Worm (Caenorhabditis elegans): ENCODE results near the gene str-163.

str-163 gene

ce11 chrIV:4977176-4977693 lies 23.2 kb downstream of the str-163 start, which contains the start of gene E03H12.5:
E03H12.5 (plus strand) TSS chrIV:4977226.
- TF ChIP-seq egrh-3 (GFP tag; IDR thresholded peaks at IDR 0.05) (peak; percentile 85; the same call in 1 of the 2 replicates), repo-1 (tag; optimal IDR thresholded peaks at IDR 0.05) (no peak), athp-1 (tag; optimal IDR thresholded peaks at IDR 0.05) (no peak), ceh-100 (GFP tag; IDR thresholded peaks at IDR 0.05) (no peak)

DNA sequence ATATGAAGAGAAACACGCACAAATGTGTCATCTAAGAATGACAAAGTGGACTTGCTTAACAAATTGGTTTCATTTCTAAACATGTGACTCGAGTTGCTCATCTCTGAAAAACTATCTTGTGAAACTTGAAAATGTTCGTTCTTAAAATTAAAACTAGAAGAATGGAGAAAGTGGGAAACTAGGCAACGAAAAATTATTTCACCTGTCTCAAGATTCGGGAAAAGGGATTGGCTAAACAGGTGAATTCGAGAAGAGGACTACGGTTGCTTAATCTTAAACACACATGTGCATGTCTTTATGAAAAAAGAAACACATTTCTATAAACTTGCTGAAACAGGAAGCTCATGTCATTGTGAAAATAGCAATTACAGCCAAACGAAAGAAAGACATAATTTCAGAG lies 27.0 kb downstream of the str-163 start, which contains the start of gene srz-24:
TSS of gene srz-24 (minus strand) at position 101 of the 400 bp plus-strand sequence.
- TF ChIP-seq athp-1 (tag; optimal IDR thresholded peaks at IDR 0.05) (no peak), Y67H2A.10 (GFP tag; conservative IDR thresholded peaks at IDR 0.05) (no peak), rpc-1 (optimal IDR thresholded peaks at IDR 0.05) (no peak), rpc-1 (tag; optimal IDR thresholded peaks at IDR 0.05) (no peak), ekl-4 (GFP tag; IDR thresholded peaks at IDR 0.05) (no peak), ztf-22 (GFP tag; optimal IDR thresholded peaks at IDR 0.05) (no peak), tlf-1 (GFP tag; optimal IDR thresholded peaks at IDR 0.05) (no peak), lsy-27 (tag; optimal IDR thresholded peaks at IDR 0.05; ENCODE audit: borderline replicate concordance, insufficient read depth) (no peak), K11D2.4 (GFP tag; IDR thresholded peaks at IDR 0.05) (no peak), F49E8.2 (tag; optimal IDR thresholded peaks at IDR 0.05; ENCODE audit: insufficient read depth) (no peak), let-607 (tag; optimal IDR thresholded peaks at IDR 0.05) (no peak), hlh-26 (GFP tag; conservative IDR thresholded peaks at IDR 0.05) (no peak)

DNA sequence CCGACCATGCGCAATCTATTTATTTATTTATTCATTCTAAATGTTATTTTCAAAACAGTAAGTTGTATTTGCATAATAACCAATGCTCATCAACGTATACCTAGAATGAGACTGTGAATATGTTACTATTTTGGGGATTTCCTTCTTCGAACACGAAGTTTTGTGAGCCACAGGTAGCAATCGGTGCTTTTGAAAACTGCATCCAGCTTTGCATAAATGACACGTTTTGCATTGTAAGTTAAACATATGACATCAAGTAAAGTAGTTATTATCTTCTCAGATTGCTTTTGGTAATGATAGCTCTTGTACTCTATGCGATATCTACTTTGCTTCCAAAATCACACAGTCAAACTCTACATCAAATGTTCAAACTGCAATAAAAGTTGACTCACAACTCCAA lies 28.5 kb downstream of the str-163 start, which contains the start of gene E03H12.4:
TSS of gene E03H12.4 (plus strand) at position 120 of the 400 bp plus-strand sequence.
- TF ChIP-seq B0019.2 (GFP tag; conservative IDR thresholded peaks at IDR 0.05) (no peak), C17E4.6 (GFP tag; IDR thresholded peaks at IDR 0.05) (no peak), akir-1 (GFP tag; optimal IDR thresholded peaks at IDR 0.05) (no peak), let-607 (tag; optimal IDR thresholded peaks at IDR 0.05) (no peak), tlf-1 (GFP tag; optimal IDR thresholded peaks at IDR 0.05) (no peak), C06A6.2 (GFP tag; conservative IDR thresholded peaks at IDR 0.05) (no peak), F55B11.4 (tag; optimal IDR thresholded peaks at IDR 0.05; ENCODE audit: borderline replicate concordance, insufficient read depth) (no peak), repo-1 (tag; optimal IDR thresholded peaks at IDR 0.05) (no peak), ceh-27 (GFP tag; optimal IDR thresholded peaks at IDR 0.05) (no peak), ama-1 (optimal IDR thresholded peaks at IDR 0.05) (no peak), ama-1 (GFP tag; optimal IDR thresholded peaks at IDR 0.05) (no peak), snpc-4 (GFP tag; optimal IDR thresholded peaks at IDR 0.05) (no peak), snpc-4 (tag; optimal IDR thresholded peaks at IDR 0.05) (no peak), lin-54 (GFP tag; optimal IDR thresholded peaks at IDR 0.05) (no peak), madf-3 (GFP tag; IDR thresholded peaks at IDR 0.05) (no peak), ekl-4 (GFP tag; IDR thresholded peaks at IDR 0.05) (no peak), snpc-1.1 (tag; optimal IDR thresholded peaks at IDR 0.05; ENCODE audit: insufficient read depth) (no peak)

DNA sequence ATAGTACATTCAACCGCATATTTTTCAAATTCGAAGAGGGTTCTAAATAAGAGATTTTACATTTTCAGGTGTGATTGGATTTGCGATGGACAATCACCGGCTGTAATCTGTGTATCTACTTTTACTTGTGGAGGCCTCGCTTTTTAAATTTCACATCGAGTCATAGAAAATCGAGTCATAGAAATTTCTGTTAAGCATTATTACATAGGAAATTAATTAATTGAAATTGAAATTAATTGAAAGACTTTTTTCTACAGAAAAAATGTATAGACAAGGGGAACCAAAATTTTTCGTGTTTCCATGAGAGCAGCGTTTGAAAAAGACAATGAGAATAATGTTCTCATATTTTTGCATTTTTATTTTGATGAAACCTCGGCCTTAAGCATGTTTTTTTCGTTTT lies 29.8 kb downstream of the str-163 start, which contains the start of gene clec-176:
TSS of gene clec-176 (plus strand) at position 301 of the 400 bp plus-strand sequence.
- no peak for TF ChIP-seq hlh-26 (GFP tag; conservative IDR thresholded peaks at IDR 0.05)

- TF ChIP-seq him-1 (tag; optimal IDR thresholded peaks at IDR 0.05) = no peak
- no peak for TF ChIP-seq xnd-1 (tag; optimal IDR thresholded peaks at IDR 0.05)
- TF ChIP-seq lsl-1 (GFP tag; optimal IDR thresholded peaks at IDR 0.05) = no peak
- TF ChIP-seq F22D6.2 (tag; optimal IDR thresholded peaks at IDR 0.05) = no peak
- no peak for TF ChIP-seq F37B4.10 (GFP tag; IDR thresholded peaks at IDR 0.05)
- TF ChIP-seq sptf-2 (GFP tag; optimal IDR thresholded peaks at IDR 0.05) = no peak
- no peak for TF ChIP-seq hlh-26 (GFP tag; conservative IDR thresholded peaks at IDR 0.05)
- no peak for TF ChIP-seq attf-5 (GFP tag; optimal IDR thresholded peaks at IDR 0.05)
Observed at ce11 chrIV:4986246-4986645, 32.3 kb downstream of the str-163 start, which contains the start of gene clec-177. clec-177 (plus strand) TSS chrIV:4986546.

Data from whole organism, young adult.